Worm (Caenorhabditis elegans): ENCODE results near the gene bir-1.

- no peak for TF ChIP-seq ces-1 (GFP tag; optimal IDR thresholded peaks at IDR 0.05)
- 0 out of 4 replicates have a peak, but pooled peaks of 1 of the 2 experiments have one; percentile 11 for TF ChIP-seq madf-5 (GFP tag; IDR thresholded peaks at IDR 0.05)
- TF ChIP-seq lin-38 (GFP tag; IDR thresholded peaks at IDR 0.05), result no peak
- no peak for TF ChIP-seq nhr-48 (tag; optimal IDR thresholded peaks at IDR 0.05)
- TF ChIP-seq dpl-1 (GFP tag; optimal IDR thresholded peaks at IDR 0.05), result no peak
- no peak for TF ChIP-seq ctbp-1 (GFP tag; IDR thresholded peaks at IDR 0.05)
- TF ChIP-seq lsy-2 (tag; optimal IDR thresholded peaks at IDR 0.05), result no peak
- TF ChIP-seq nhr-11 (tag; optimal IDR thresholded peaks at IDR 0.05), result no peak
- TF ChIP-seq mep-1 (tag; optimal IDR thresholded peaks at IDR 0.05), result no peak
- TF ChIP-seq ama-1 (optimal IDR thresholded peaks at IDR 0.05), result peak; percentile 67
- no peak for TF ChIP-seq daf-8 (GFP tag; IDR thresholded peaks at IDR 0.05)
- no peak for TF ChIP-seq zip-2 (tag; optimal IDR thresholded peaks at IDR 0.05)
- no peak for TF ChIP-seq R02D3.7 (tag; optimal IDR thresholded peaks at IDR 0.05)
Observed at ce11 chrV:11616813-11617212, 27.5 kb upstream of the bir-1 start.

Data from whole organism, L4 larva.